Worm (Caenorhabditis elegans): ENCODE results near the gene F41F3.9.

- no peak for TF ChIP-seq nhr-11 (tag; optimal IDR thresholded peaks at IDR 0.05)
- no peak for TF ChIP-seq nhr-237 (tag; optimal IDR thresholded peaks at IDR 0.05)
- no peak for TF ChIP-seq ceh-28 (tag; optimal IDR thresholded peaks at IDR 0.05)
- no peak for TF ChIP-seq madf-9 (GFP tag; conservative IDR thresholded peaks at IDR 0.05)
- no peak for TF ChIP-seq pqm-1 (tag; optimal IDR thresholded peaks at IDR 0.05)
- TF ChIP-seq D1046.2 (GFP tag; IDR thresholded peaks at IDR 0.05): no peak
- TF ChIP-seq daf-19 (GFP tag; conservative IDR thresholded peaks at IDR 0.05): no peak
- TF ChIP-seq ceh-82 (tag; optimal IDR thresholded peaks at IDR 0.05): no peak
- TF ChIP-seq arid-1 (GFP tag; conservative IDR thresholded peaks at IDR 0.05): no peak
Measured at ce11 chrV:4686680-4687470, 31.6 kb downstream of the F41F3.9 start, which contains the start of gene taf-10.
